Fruit fly (Drosophila melanogaster): Measurements from ENCODE around the gene CG13050.
A peak's percentile ranks its signal among the peaks of the same experiment; 100 is the strongest.

The CG13050 gene

dm6 chr3L:16228659-16229205, 50.3 kb downstream of the CG13050 start, which contains the start of gene Tmx3 (continued):
- TF ChIP-seq CG9817 (tag; optimal IDR thresholded peaks at IDR 0.05) (peak; percentile 90), E2f1 (GFP tag; IDR thresholded peaks at IDR 0.05) (peak; percentile 92), NC2α (GFP tag; optimal IDR thresholded peaks at IDR 0.05) (no peak), CG12299 (tag; optimal IDR thresholded peaks at IDR 0.05) (peak; percentile 85), sisA (GFP tag; IDR thresholded peaks at IDR 0.05) (peak; percentile 90), eve (GFP tag; optimal IDR thresholded peaks at IDR 0.05) (no peak), ATbp (GFP tag; optimal IDR thresholded peaks at IDR 0.05) (peak; percentile 50), pan (optimal IDR thresholded peaks at IDR 0.05) (no peak), pan (GFP tag; optimal IDR thresholded peaks at IDR 0.05 in 1 of 2, IDR thresholded peaks at IDR 0.05 in 1 of 2) (peak in 1 of 2 experiments; percentile 95), Hmr (GFP tag; optimal IDR thresholded peaks at IDR 0.05) (peak; percentile 87), CG7271 (tag; optimal IDR thresholded peaks at IDR 0.05) (peak; percentile 52), CG43689 (GFP tag; IDR thresholded peaks at IDR 0.05) (peak; percentile 70; the same call in 1 of the 2 replicates), vvl (GFP tag; IDR thresholded peaks at IDR 0.05) (peak; percentile 95), CG3847 (GFP tag; IDR thresholded peaks at IDR 0.05) (peak; percentile 94), CG1024 (GFP tag; IDR thresholded peaks at IDR 0.05) (peak; percentile 88), bowl (GFP tag; IDR thresholded peaks at IDR 0.05) (peak; percentile 58; the same call in 1 of the 2 replicates), H15 (GFP tag; IDR thresholded peaks at IDR 0.05) (peak; percentile 92), ase (GFP tag; IDR thresholded peaks at IDR 0.05) (peak; percentile 86), ftz-f1 (GFP tag; optimal IDR thresholded peaks at IDR 0.05) (no peak), nom (GFP tag; optimal IDR thresholded peaks at IDR 0.05) (peak; percentile 51), Camta (GFP tag; optimal IDR thresholded peaks at IDR 0.05) (peak; percentile 20), her (GFP tag; optimal IDR thresholded peaks at IDR 0.05) (peak; percentile 9), Poxn (GFP tag; IDR thresholded peaks at IDR 0.05) (peak; percentile 79), CG4404 (GFP tag; IDR thresholded peaks at IDR 0.05) (peak; percentile 83), Jarid2 (GFP tag; optimal IDR thresholded peaks at IDR 0.05) (no peak), vnd (GFP tag; IDR thresholded peaks at IDR 0.05; ENCODE audit: partially characterized antibody) (no peak), CG11085 (GFP tag; IDR thresholded peaks at IDR 0.05) (peak; percentile 92), CG4730 (GFP tag; IDR thresholded peaks at IDR 0.05) (peak; percentile 88), CG5245 (GFP tag; optimal IDR thresholded peaks at IDR 0.05) (peak; percentile 57), pnt (GFP tag; optimal IDR thresholded peaks at IDR 0.05) (peak; percentile 55), CTCF (GFP tag; optimal IDR thresholded peaks at IDR 0.05) (no peak), NFAT (GFP tag; IDR thresholded peaks at IDR 0.05) (peak; percentile 94), BEAF-32 (GFP tag; optimal IDR thresholded peaks at IDR 0.05) (peak; percentile 28), Dip3 (GFP tag; optimal IDR thresholded peaks at IDR 0.05) (peak; percentile 72), CG12219 (GFP tag; optimal IDR thresholded peaks at IDR 0.05) (no peak), zfh1 (GFP tag; IDR thresholded peaks at IDR 0.05) (peak; percentile 88), CG10209 (GFP tag; optimal IDR thresholded peaks at IDR 0.05) (peak; percentile 90), CG8089 (GFP tag; optimal IDR thresholded peaks at IDR 0.05) (peak; percentile 35), rib (GFP tag; IDR thresholded peaks at IDR 0.05) (peak; percentile 92), CG3407 (GFP tag; optimal IDR thresholded peaks at IDR 0.05) (peak; percentile 71), CG9437 (GFP tag; optimal IDR thresholded peaks at IDR 0.05) (peak; percentile 74), Dad (GFP tag; optimal IDR thresholded peaks at IDR 0.05) (peak; percentile 58), klu (GFP tag; IDR thresholded peaks at IDR 0.05) (no peak), kay (GFP tag; optimal IDR thresholded peaks at IDR 0.05) (peak; percentile 76), z (GFP tag; IDR thresholded peaks at IDR 0.05) (no peak), sima (GFP tag; optimal IDR thresholded peaks at IDR 0.05) (no peak), zfh2 (GFP tag; optimal IDR thresholded peaks at IDR 0.05) (peak; percentile 74), tin (GFP tag; optimal IDR thresholded peaks at IDR 0.05) (peak; percentile 71), shn (GFP tag; optimal IDR thresholded peaks at IDR 0.05) (peak; percentile 17), dmrt99B (tag; optimal IDR thresholded peaks at IDR 0.05) (no peak), so (GFP tag; IDR thresholded peaks at IDR 0.05) (peak; percentile 77; the same call in 2 of the 3 replicates), Antp (GFP tag; optimal IDR thresholded peaks at IDR 0.05) (peak; percentile 65), twi (tag; optimal IDR thresholded peaks at IDR 0.05) (no peak)

All from whole organism, embryonic.